Fruit fly (Drosophila melanogaster) whole organism, embryonic: ENCODE results near the gene CG43902.

Experiments
- CG11723 ChIP-seq: fragments of 200-800 bp; sonication (Bioruptor generic); optimal IDR thresholded peaks from 2 replicates; lab custom pipeline; 2017; ENCODE audit warnings: missing biosample characterization, mild to moderate bottlenecking, missing genetic modification characterization
- CG12155 ChIP-seq: fragments of 200-800 bp; sonication (Bioruptor generic); optimal IDR thresholded peaks from 3 replicates; lab custom pipeline; 2016; ENCODE audit warnings: missing biosample characterization, missing genetic modification characterization
- CG12299 ChIP-seq: fragments of 200-800 bp; sonication (Bioruptor generic); optimal IDR thresholded peaks from 2 replicates; lab custom pipeline; 2018; ENCODE audit warnings: missing biosample characterization, mild to moderate bottlenecking, missing genetic modification characterization
- CG2116 ChIP-seq: fragments of 200-800 bp; sonication (Bioruptor generic); optimal IDR thresholded peaks from 3 replicates; lab custom pipeline; 2018; ENCODE audit warnings: missing biosample characterization, mild to moderate bottlenecking, missing genetic modification characterization
- CG6175 ChIP-seq: fragments of 200-800 bp; sonication (Bioruptor generic); IDR thresholded peaks from 3 replicates; pipeline ENCODE4 v1.3.6; 2022; ENCODE audit warnings: missing biosample characterization, missing genetic modification characterization
- Kr ChIP-seq: fragments of 200-800 bp; sonication (Bioruptor generic); optimal IDR thresholded peaks from 2 replicates; lab custom pipeline; 2017; ENCODE audit warnings: missing biosample characterization, mild to moderate bottlenecking, missing genetic modification characterization
- MTF-1 ChIP-seq: fragments of 200-800 bp; sonication (Bioruptor generic); optimal IDR thresholded peaks from 2 replicates; lab custom pipeline; 2018; ENCODE audit warnings: missing biosample characterization, mild to moderate bottlenecking, missing genetic modification characterization, borderline replicate concordance
- TFAM ChIP-seq: fragments of 200-800 bp; sonication (Bioruptor generic); optimal IDR thresholded peaks from 2 replicates; lab custom pipeline; 2017; ENCODE audit warnings: missing biosample characterization, missing genetic modification characterization, inconsistent platforms
- corto ChIP-seq: fragments of 200-800 bp; sonication (Bioruptor generic); optimal IDR thresholded peaks from 2 replicates; lab custom pipeline; 2016; ENCODE audit warnings: missing biosample characterization, mild to moderate bottlenecking, missing genetic modification characterization, moderate library complexity
- sd ChIP-seq: fragments of 200-800 bp; sonication (Bioruptor generic); optimal IDR thresholded peaks from 3 replicates; lab custom pipeline; 2018; ENCODE audit warnings: missing biosample characterization, mild to moderate bottlenecking, missing genetic modification characterization, moderate library complexity
- tup ChIP-seq: fragments of 200-800 bp; sonication (Bioruptor generic); optimal IDR thresholded peaks from 2 replicates; lab custom pipeline; 2016; ENCODE audit warnings: missing biosample characterization, mild to moderate bottlenecking, missing genetic modification characterization, moderate library complexity
- unc-4 ChIP-seq: fragments of 200-800 bp; sonication (Bioruptor generic); IDR thresholded peaks from 2 replicates; pipeline ENCODE4 v1.3.6; 2022; ENCODE audit warnings: missing biosample characterization, missing genetic modification characterization; ENCODE audit not compliant: partially characterized antibody

DNA sequence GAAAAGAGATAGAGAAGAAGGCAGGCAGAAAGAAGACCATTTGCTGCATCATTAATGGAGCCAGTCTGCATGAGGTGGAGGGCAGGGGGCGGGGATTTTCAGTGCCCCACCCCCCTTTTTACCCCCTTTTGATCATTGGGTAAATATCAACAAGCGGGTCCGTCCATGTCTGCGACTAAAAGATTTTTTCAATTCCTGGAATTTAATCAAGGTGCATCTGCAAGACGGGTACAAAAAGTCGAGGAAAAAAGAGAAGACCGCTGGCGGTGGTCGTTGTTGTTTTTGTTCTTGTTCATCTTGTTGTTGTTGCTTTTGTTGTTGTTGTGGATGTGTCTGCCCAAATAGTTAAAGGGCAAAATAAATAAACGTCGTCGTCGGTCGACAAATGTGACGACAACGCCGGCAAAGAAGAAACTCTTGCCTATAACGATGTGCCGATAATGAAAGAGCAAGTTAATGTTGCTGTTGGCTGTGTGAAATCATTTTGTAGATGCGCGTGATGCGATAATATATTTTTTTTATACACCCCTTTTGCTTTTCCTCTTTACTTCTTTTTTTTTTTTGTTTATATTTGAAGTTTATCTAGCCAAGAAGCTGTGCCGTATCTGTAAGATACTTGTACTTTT is 42.5 kb upstream of the CG43902 start:
- no peak for TF ChIP-seq sd (tag; lab: Kevin White, UChicago)
- no peak for TF ChIP-seq unc-4 (GFP tag; lab: Robert Waterston, UW)
- no peak for TF ChIP-seq Kr (GFP tag; lab: Kevin White, UChicago)
- no peak for TF ChIP-seq CG12299
- no peak for TF ChIP-seq MTF-1
- no peak for TF ChIP-seq CG11723 (GFP tag; lab: Kevin White, UChicago)
- TF ChIP-seq CG6175 (GFP tag; lab: Robert Waterston, UW): no peak
- no peak for TF ChIP-seq corto
- TF ChIP-seq tup (GFP tag; lab: Kevin White, UChicago): peak; percentile 34
- no peak for TF ChIP-seq CG2116 (GFP tag; lab: Kevin White, UChicago)
- TF ChIP-seq CG12155 (GFP tag; lab: Kevin White, UChicago): no peak
- TF ChIP-seq TFAM: no peak
